Fruit fly (Drosophila melanogaster) whole organism: ENCODE measurements around the gene Karl.

Experiments
- CG8478 ChIP-seq: fragments of >200 bp; optimal IDR thresholded peaks from 2 replicates; lab custom pipeline; 2018; ENCODE audit warnings: inconsistent platforms
- Dll ChIP-seq: fragments of >200 bp; optimal IDR thresholded peaks from 2 replicates; lab custom pipeline; 2017
- EcR ChIP-seq, 2 experiments: fragments of >200 bp; optimal IDR thresholded peaks; 2 replicates each; lab custom pipeline; 2017; ENCODE audit warnings: missing biosample characterization in 2 of 2, missing genetic modification characterization in 2 of 2, missing genetic modification reagents in 2 of 2
- pan ChIP-seq: fragments of >200 bp; optimal IDR thresholded peaks from 2 replicates; lab custom pipeline; 2017
- psq ChIP-seq: fragments of >200 bp; optimal IDR thresholded peaks from 2 replicates; lab custom pipeline; 2017
- usp ChIP-seq: fragments of >200 bp; optimal IDR thresholded peaks from 2 replicates; lab custom pipeline; 2017; ENCODE audit warnings: missing biosample characterization, missing genetic modification characterization, mixed read lengths

Gene Karl

DNA sequence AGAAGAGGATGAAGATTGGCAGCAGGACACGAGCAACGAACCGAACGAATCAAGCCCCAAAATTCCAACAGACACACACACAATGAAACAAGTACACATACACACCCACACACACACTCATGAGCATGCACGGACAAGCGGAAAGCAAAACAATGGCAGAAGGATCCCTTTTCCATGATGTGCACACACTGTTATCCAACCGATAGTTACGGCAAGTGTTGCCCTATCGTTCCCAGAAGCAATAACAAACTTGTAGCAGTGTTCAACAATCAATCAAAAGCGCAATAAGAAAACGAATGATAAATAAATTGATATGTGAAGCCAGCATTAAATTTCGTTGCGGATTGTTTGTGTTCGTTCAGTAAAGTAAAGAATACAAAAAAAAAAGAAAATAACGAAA lies 9.7 kb downstream of the Karl start:
- TF ChIP-seq pan (lab: Kevin White, UChicago), result no peak
- no peak for TF ChIP-seq psq (lab: Kevin White, UChicago)
- no peak for TF ChIP-seq Dll (lab: Kevin White, UChicago)
- TF ChIP-seq usp (GFP tag; lab: Kevin White, UChicago), result no peak
- TF ChIP-seq CG8478 (lab: Kevin White, UChicago), result no peak
- TF ChIP-seq EcR (GFP tag; optimal IDR thresholded peaks at IDR 0.05; lab: Kevin White, UChicago), result no peak

DNA sequence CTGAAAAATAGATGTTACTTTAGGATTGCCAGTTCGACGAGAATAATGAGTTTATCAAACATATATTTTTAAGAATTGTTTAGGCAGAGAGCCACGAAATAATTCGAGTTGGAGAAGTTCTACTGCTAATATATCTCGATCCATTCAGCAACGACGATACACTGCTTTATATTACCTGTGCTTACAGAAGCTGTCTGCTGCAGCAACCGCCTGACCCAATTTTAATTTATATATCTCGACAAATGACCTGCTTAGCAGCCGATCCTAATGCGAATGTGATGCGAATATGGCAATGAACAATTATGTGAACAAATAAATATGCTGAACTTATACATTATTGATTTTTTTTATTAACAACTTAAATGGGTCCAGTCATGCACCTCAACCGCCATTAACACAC lies 11.3 kb downstream of the Karl start:
- TF ChIP-seq usp (GFP tag; lab: Kevin White, UChicago), result no peak
- no peak for TF ChIP-seq psq (lab: Kevin White, UChicago)
- TF ChIP-seq EcR (GFP tag; optimal IDR thresholded peaks at IDR 0.05; lab: Kevin White, UChicago), result no peak
- no peak for TF ChIP-seq Dll (lab: Kevin White, UChicago)
- TF ChIP-seq CG8478 (lab: Kevin White, UChicago), result no peak
- no peak for TF ChIP-seq pan (lab: Kevin White, UChicago)

DNA sequence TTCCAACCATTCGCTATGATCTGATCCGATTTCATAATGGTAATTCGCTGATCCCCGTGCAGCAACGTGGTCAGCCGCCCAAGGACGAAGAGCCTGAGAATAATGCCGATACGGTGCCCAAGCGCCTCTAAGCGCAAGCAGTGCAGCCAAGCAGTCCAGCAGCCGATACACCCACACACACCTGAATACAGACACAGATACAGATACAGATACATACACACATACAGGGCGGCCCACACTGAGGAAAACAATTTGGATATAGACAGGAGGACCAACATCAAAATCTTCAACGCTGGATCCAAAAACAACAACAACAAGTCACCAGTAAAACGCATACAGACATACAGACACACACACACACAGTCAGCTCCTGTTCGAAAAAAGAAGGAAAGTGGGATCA lies 12.8 kb downstream of the Karl start:
- TF ChIP-seq CG8478 (lab: Kevin White, UChicago) (no peak), psq (lab: Kevin White, UChicago) (no peak), EcR (GFP tag; optimal IDR thresholded peaks at IDR 0.05; lab: Kevin White, UChicago) (no peak), pan (lab: Kevin White, UChicago) (no peak), usp (GFP tag; lab: Kevin White, UChicago) (no peak), Dll (lab: Kevin White, UChicago) (no peak)

DNA sequence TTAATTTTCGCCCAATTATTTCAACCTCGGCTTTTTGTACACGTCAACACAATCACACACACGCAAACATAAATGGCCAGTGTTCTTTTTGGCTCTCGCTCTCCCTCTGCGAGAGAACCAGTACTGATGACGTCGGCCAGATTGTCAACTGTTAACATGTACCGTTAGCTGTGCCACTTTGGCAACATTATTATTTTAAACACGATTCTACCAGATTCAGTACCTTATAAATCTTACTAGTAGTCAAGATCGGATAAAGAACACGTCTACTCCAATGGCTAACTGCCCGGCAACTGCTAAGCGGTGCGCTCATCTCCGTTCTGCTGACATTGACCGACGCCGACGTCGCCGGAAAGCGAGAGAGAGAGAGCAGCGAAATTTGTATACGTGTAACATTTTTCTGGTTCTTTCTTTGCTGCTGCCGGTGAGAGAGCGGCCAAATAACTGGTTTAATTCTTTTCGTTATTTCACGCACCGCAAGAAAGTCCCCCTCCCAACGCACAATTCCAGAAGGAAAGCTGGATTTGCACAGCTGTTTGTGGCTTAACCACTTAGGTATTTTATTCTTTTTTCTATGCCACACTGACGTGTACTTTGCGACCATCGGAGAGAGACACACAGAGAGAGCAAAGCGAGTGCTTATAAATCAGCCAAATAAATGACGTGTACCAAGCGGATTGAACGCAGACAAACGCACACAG lies 18.0 kb downstream of the Karl start:
- no peak for TF ChIP-seq pan (lab: Kevin White, UChicago)
- TF ChIP-seq EcR (GFP tag; optimal IDR thresholded peaks at IDR 0.05; lab: Kevin White, UChicago), result no peak
- TF ChIP-seq psq (lab: Kevin White, UChicago), result no peak
- TF ChIP-seq CG8478 (lab: Kevin White, UChicago), result no peak
- TF ChIP-seq Dll (lab: Kevin White, UChicago), result no peak
- no peak for TF ChIP-seq usp (GFP tag; lab: Kevin White, UChicago)

DNA sequence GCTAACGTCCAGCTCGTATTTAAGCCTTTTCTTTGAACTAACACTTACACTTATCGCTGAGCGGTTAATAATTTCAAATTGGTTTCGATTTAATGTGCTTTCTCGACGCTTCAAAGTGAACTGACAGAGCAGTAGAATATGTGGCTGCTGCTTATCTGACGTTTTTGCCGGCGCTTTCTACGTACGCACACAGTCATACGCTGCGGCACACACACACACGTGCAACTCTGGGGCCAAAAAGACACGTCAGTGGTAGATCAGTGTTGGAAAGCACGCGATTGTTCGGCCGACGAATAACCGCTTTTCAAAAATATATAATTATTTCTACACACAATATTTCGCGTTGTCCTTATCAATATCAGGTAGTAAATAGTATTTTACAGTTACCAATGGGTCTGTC lies 19.0 kb downstream of the Karl start:
- TF ChIP-seq pan (lab: Kevin White, UChicago) (no peak), EcR (GFP tag; optimal IDR thresholded peaks at IDR 0.05; lab: Kevin White, UChicago) (no peak), usp (GFP tag; lab: Kevin White, UChicago) (no peak), CG8478 (lab: Kevin White, UChicago) (no peak)

DNA sequence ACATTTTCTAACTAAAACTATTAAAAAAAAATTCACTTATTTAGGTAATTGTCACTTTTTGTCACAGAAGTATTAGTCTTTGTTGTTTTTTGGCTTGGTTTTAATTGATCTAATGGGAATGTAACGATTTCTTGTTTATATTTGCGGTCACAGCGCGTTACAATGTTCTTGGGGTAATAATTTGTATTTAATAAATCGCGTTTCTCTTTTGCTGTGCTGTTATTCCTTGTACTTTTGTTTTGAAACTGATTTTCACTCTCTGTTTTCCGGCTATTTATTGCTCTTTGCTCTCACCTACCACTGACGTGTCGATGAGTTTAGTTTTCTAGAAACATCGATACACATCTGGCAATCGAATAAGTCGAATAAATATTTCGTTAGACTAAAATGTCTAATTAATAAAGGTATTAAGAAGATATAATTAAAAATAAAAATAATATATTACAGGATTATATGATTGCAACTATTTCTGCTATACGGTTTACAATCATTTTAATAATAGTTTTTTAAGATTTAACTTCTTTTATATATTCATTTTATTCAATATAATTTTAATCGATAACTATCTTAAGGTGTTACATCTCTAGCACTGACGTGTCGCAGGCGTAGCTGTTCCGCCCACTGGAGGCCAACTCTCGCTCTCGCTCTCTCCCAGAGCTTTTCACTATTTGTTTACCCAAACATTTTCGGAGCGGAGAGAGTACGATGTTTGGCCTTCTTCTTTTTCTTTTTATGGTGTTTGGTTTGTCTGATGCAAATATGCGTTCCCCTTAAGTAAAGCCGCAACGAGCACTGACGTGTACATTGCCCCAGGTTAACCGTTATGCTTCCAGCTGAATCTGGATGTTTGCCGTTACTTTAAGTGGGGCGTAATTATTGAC lies 19.9 kb downstream of the Karl start, which contains the start of gene Hsc70-3:
Hsc70-3 (minus strand) TSS at position 251 of the 881 bp plus-strand sequence.
- TF ChIP-seq CG8478 (lab: Kevin White, UChicago) (no peak), Dll (lab: Kevin White, UChicago) (no peak), pan (lab: Kevin White, UChicago) (no peak)

DNA sequence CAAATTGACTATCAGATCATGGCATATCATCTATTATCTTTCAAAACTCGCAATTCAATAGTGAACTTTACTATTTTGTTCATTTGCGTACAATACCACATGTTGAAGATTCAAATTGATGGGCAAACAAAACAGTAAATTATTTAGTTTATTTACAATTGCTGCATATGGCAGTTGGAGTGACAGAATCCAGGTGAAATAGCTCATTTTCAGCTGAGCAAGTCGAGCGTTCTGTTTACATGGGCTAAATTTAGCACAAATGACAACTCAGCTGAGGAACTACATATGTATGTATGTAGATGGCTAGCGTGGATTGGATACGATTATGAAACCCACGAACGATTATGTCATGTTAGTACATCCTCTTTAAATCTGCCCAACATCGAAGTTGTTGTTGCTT lies 25.6 kb downstream of the Karl start:
- TF ChIP-seq Dll (lab: Kevin White, UChicago), result no peak
- no peak for TF ChIP-seq CG8478 (lab: Kevin White, UChicago)
- no peak for TF ChIP-seq psq (lab: Kevin White, UChicago)
- no peak for TF ChIP-seq usp (GFP tag; lab: Kevin White, UChicago)

DNA sequence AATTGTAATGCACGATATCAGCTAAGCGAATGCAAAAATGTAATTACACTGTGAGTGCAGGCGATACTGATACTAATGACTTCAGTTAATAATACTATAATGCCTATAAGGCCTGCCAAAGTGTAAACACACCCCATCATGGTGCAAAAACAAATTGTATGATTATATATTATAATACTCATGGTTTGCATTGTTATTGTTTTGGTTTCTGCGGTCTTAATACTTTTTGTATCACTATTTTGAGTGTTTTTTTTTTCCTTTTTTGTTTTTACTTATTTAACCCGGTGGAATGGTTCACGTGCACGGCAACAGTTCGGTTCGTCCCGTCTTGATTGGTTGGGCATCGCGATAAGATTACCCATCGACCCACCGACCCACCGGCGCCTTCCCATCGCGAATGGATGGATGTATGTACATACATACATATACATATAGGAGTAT lies 26.6 kb downstream of the Karl start:
- no peak for TF ChIP-seq psq (lab: Kevin White, UChicago)

DNA sequence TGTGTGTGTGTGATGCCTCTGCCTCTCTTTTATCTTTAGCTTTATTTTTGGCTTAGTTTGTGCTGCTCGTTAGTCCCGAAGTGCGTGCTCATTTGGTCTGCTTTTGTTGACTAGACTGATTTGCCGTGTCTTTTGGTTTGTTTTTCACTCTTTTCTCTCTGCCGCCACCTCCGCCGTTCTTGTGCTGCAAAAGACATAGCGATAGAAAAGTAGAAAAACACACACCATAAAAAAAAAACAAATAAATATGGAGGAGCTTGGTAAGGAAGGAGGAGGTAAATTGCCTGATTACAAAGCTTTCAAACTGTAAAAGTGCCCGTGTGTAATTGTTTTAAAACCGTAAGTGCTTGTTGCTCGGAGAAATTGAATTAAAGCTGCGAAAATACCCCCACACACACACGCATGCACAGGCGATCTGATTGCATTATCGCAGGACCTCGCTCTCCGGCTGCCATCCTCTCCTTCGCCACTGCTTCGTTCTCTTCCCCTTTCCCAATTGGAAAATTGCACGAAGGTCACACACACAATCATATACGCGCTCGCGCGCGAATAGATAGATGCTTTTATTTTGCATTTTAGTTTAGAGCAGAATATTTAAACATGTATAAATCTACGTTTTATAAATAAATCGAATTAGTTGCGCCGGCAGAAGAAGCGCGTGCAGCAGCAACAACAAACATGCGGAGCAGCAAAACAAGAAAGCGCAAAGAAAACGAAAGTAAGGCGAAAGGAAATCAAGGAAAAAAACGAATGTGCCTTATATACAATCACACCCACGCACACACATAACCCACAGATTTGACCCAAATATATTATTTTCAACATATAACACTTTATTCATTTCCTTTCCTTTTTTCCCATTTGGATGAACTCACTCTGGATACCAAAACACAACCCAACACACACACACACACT lies 28.4 kb downstream of the Karl start:
- TF ChIP-seq pan (lab: Kevin White, UChicago) (no peak), usp (GFP tag; lab: Kevin White, UChicago) (no peak), CG8478 (lab: Kevin White, UChicago) (no peak), Dll (lab: Kevin White, UChicago) (no peak), EcR (GFP tag; optimal IDR thresholded peaks at IDR 0.05; lab: Kevin White, UChicago) (no peak)

DNA sequence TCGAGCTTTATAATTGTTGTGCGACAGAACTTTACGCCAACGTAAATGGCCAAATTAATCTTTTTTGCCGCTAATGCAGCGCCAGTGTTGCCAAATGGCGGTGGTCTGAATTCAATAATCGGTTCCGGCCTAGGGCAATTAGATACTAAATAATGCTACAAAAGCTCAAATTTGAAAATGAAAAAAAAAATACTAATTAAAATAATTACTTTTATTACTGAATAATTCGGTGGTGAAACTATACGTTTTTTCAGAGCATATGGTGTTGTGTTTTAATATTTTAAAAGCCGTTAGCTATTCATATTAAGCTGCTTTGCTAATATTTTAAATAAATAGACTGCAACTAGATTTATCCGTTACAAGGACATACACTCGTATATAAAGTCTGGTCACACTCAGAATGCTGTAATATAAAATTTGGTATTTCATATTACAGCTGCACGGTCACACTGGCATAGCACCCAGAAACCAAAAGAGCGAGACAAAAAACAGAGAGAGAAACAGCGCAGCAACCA lies 29.3 kb downstream of the Karl start, which contains the start of the genes CG1578 and rudhira:
CG1578 (minus strand) TSS at position 118 of the 515 bp plus-strand sequence.
rudhira (plus strand) TSS at position 465 of the 515 bp plus-strand sequence.
- no peak for TF ChIP-seq usp (GFP tag; lab: Kevin White, UChicago)
- TF ChIP-seq pan (lab: Kevin White, UChicago), result no peak
- no peak for TF ChIP-seq psq (lab: Kevin White, UChicago)
- no peak for TF ChIP-seq EcR (GFP tag; optimal IDR thresholded peaks at IDR 0.05; lab: Kevin White, UChicago)
